Fruit fly (Drosophila melanogaster) whole organism, prepupa: Measurements from ENCODE around the gene tex.

ENCODE experiments used
- CG11294 ChIP-seq: fragments of 200-800 bp; sonication (Bioruptor generic); IDR thresholded peaks from 2 replicates; pipeline ENCODE4 v1.3.6; 2022; ENCODE audit warnings: missing biosample characterization, missing genetic modification characterization
- CG3919 ChIP-seq: fragments of 200-800 bp; sonication (Bioruptor generic); optimal IDR thresholded peaks from 3 replicates; lab custom pipeline; 2016; ENCODE audit warnings: missing biosample characterization, missing genetic modification characterization
- CG4318 ChIP-seq: fragments of 200-800 bp; sonication (Bioruptor generic); optimal IDR thresholded peaks from 3 replicates; lab custom pipeline; 2017; ENCODE audit warnings: missing biosample characterization, mild to moderate bottlenecking, missing genetic modification characterization
- CG6854 ChIP-seq: fragments of 200-800 bp; sonication (Bioruptor generic); optimal IDR thresholded peaks from 2 replicates; lab custom pipeline; 2017; ENCODE audit warnings: missing biosample characterization, mild to moderate bottlenecking, missing genetic modification characterization
- CG9139 ChIP-seq: fragments of 200-800 bp; sonication (Bioruptor generic); optimal IDR thresholded peaks from 3 replicates; lab custom pipeline; 2017; ENCODE audit warnings: missing biosample characterization, mild to moderate bottlenecking, missing genetic modification characterization
- Eip75B ChIP-seq: fragments of 200-800 bp; sonication (Bioruptor generic); optimal IDR thresholded peaks from 3 replicates; lab custom pipeline; 2016; ENCODE audit warnings: missing biosample characterization, missing genetic modification characterization
- Ets21C ChIP-seq: fragments of 200-800 bp; sonication (Bioruptor generic); optimal IDR thresholded peaks from 3 replicates; lab custom pipeline; 2016; ENCODE audit warnings: missing biosample characterization, missing genetic modification characterization
- Hr38 ChIP-seq: sonication (Bioruptor generic); optimal IDR thresholded peaks from 2 replicates; lab custom pipeline; 2016; ENCODE audit warnings: missing biosample characterization, missing genetic modification characterization
- Met ChIP-seq: fragments of 200-800 bp; sonication (Bioruptor generic); optimal IDR thresholded peaks from 3 replicates; lab custom pipeline; 2016; ENCODE audit warnings: missing biosample characterization, missing genetic modification characterization
- fkh ChIP-seq: fragments of 200-800 bp; sonication (Bioruptor generic); optimal IDR thresholded peaks from 3 replicates; lab custom pipeline; 2017; ENCODE audit warnings: missing biosample characterization, mild to moderate bottlenecking, missing genetic modification characterization, moderate library complexity
- net ChIP-seq: fragments of 200-800 bp; sonication (Bioruptor generic); optimal IDR thresholded peaks from 3 replicates; lab custom pipeline; 2016; ENCODE audit warnings: missing biosample characterization, missing genetic modification characterization

DNA sequence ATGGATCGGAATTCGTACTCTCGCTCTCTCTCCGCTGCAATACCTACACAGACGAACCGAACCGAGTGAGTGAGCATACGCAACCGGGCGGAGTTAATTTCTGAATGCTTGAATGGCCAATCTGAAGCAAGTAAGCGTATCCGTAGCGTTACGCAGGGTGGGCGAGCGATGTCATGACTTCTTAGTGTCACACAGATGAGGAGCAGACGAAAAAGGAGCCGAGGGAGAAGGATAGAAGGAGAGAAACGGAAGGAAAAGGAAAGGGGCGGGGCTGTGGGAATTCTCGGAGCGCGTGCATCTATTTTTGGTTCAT, 26.0 kb upstream of the tex start:
- TF ChIP-seq Ets21C (GFP tag; lab: Kevin White, UChicago) = no peak
- TF ChIP-seq CG3919 (GFP tag; lab: Kevin White, UChicago) = no peak
- TF ChIP-seq Hr38 (GFP tag; lab: Kevin White, UChicago) = no peak
- no peak for TF ChIP-seq CG6854 (GFP tag; lab: Kevin White, UChicago)
- no peak for TF ChIP-seq fkh (GFP tag; lab: Kevin White, UChicago)
- no peak for TF ChIP-seq CG11294
- no peak for TF ChIP-seq net (GFP tag; lab: Kevin White, UChicago)
- no peak for TF ChIP-seq Eip75B
- no peak for TF ChIP-seq Met
- TF ChIP-seq CG9139 (GFP tag; lab: Kevin White, UChicago) = no peak
- no peak for TF ChIP-seq CG4318 (GFP tag; lab: Kevin White, UChicago)
